Worm (Caenorhabditis elegans): ENCODE measurements around the gene nekl-3.

DNA sequence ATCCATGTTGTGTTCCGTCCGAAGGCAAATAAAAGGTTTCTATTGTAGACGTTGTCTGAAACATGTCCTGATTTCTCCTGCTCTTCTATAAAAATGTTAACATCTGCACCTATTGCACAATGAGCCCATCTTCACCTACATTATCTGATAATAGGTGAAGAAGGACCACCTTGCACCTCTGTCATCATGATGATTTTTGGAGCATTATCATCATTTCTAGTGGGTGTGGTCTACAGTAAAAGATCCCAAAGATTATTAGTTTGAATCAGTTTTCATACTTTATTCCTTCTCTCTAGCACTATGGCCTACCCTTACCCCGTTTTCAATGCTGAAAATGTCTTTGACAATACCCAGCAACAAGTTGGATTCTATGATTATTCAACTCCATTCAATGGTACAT is 39.0 kb upstream of the nekl-3 start, which contains the start of gene med-1:
- TF ChIP-seq lin-13 (GFP tag; optimal IDR thresholded peaks at IDR 0.05) (no peak), mdl-1 (tag; optimal IDR thresholded peaks at IDR 0.05) (no peak), dpl-1 (GFP tag; optimal IDR thresholded peaks at IDR 0.05) (no peak), spr-3 (GFP tag; optimal IDR thresholded peaks at IDR 0.05) (no peak), unc-62 (GFP tag; optimal IDR thresholded peaks at IDR 0.05 in 1 of 2) (no peak), unc-62 (tag; optimal IDR thresholded peaks at IDR 0.05) (no peak), ceh-62 (tag; optimal IDR thresholded peaks at IDR 0.05) (no peak), lin-39 (tag; optimal IDR thresholded peaks at IDR 0.05) (no peak), zfp-2 (tag; optimal IDR thresholded peaks at IDR 0.05) (no peak), daf-12 (tag; optimal IDR thresholded peaks at IDR 0.05) (no peak), ctbp-1 (GFP tag; IDR thresholded peaks at IDR 0.05) (no peak), R02D3.7 (tag; optimal IDR thresholded peaks at IDR 0.05) (no peak)

Measured in whole organism, L4 larva.